Worm (Caenorhabditis elegans): ENCODE data around the gene F38B6.6.
A peak's percentile ranks its signal among the peaks of the same experiment; 100 is the strongest.

The F38B6.6 gene

DNA sequence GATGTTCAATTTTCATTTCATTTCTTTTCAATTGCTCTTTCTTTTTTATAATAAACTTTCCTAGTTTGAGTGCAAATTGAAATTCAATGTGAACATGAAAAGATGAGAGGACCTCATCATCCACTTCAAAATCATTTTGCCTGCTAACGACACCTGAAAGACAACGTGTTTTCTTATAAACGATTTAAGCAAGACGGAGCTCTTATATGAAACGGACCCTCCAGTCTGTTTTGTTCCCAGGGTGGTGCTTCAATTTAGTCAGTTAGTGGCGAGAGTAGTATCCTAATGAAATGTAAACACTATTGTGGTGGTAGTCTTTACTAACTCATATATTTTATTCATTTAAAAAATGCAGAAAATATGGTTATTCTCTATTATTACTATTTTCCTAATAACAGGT lies 19.4 kb upstream of the F38B6.6 start, which contains the start of gene acr-3:
acr-3 (plus strand) TSS at position 301 of the 400 bp plus-strand sequence.
- TF ChIP-seq fkh-8 (tag; optimal IDR thresholded peaks at IDR 0.05) (no peak), zip-4 (GFP tag; optimal IDR thresholded peaks at IDR 0.05) (no peak), unc-98 (GFP tag; IDR thresholded peaks at IDR 0.05) (no peak), lin-14 (GFP tag; optimal IDR thresholded peaks at IDR 0.05) (no peak)

DNA sequence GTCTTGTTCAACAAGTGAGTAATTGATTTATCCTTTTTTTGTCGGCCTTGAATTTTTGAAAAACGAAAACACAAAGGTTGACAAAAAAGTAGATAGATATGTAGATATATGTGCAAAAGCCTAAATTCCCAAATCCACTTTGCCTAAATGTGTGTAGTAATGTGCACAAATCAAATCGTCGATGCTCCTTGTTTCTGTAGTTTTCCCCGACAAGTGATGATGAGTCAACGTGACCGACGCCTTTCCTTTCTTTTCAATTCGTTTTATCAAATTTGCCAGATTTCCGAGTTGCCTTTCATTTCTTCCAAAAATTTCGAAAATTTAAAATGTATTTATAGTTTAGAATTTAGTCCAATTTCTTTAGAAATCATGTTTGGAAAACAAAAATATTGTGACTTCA lies 15.3 kb upstream of the F38B6.6 start:
- TF ChIP-seq nhr-237 (tag; optimal IDR thresholded peaks at IDR 0.05) (no peak), lin-14 (GFP tag; optimal IDR thresholded peaks at IDR 0.05) (peak; percentile 58), fkh-10 (GFP tag; optimal IDR thresholded peaks at IDR 0.05) (peak; percentile 93), pag-3 (tag; optimal IDR thresholded peaks at IDR 0.05; ENCODE audit: borderline replicate concordance, insufficient read depth) (no peak)

DNA sequence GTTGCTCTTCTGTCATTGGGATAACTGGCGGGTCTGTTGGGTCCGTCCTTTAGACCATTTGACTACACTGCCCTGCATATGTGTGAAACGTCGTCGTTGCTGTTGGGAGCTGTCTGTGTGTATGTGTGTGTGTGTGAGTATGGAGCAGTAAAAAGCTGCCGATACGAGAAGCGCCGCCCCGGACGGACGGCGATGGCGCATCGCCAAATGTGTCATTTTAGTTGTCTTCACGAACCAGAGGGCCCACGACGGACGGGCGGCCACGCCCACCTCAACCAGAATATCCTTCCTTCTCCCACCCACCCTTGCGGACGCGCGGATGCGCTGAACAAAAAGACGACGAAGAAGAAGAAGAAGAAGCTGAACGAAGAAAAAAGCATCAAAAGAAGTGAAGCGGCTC lies 12.4 kb upstream of the F38B6.6 start, which contains the start of gene acr-2:
acr-2 (plus strand) TSS at position 301 of the 400 bp plus-strand sequence.
- TF ChIP-seq fkh-10 (GFP tag; optimal IDR thresholded peaks at IDR 0.05) (no peak), nhr-71 (tag; optimal IDR thresholded peaks at IDR 0.05) (no peak), hlh-17 (GFP tag; optimal IDR thresholded peaks at IDR 0.05; ENCODE audit: borderline replicate concordance) (no peak), fkh-8 (tag; optimal IDR thresholded peaks at IDR 0.05) (no peak), ceh-82 (tag; optimal IDR thresholded peaks at IDR 0.05) (peak in 1 of 3 experiments; percentile 1), lir-3 (tag; optimal IDR thresholded peaks at IDR 0.05; ENCODE audit: poor library complexity) (no peak), fkh-4 (tag; optimal IDR thresholded peaks at IDR 0.05; ENCODE audit: borderline replicate concordance) (no peak), lin-14 (GFP tag; optimal IDR thresholded peaks at IDR 0.05) (peak; percentile 39), ceh-63 (GFP tag; optimal IDR thresholded peaks at IDR 0.05) (peak; percentile 35), egl-27 (tag; optimal IDR thresholded peaks at IDR 0.05) (no peak), mab-9 (GFP tag; IDR thresholded peaks at IDR 0.05) (0 out of 2 replicates have a peak, but pooled peaks have one; percentile 15), ceh-88 (GFP tag; IDR thresholded peaks at IDR 0.05) (no peak), pqm-1 (tag; optimal IDR thresholded peaks at IDR 0.05) (no peak), nhr-77 (tag; optimal IDR thresholded peaks at IDR 0.05) (no peak)

DNA sequence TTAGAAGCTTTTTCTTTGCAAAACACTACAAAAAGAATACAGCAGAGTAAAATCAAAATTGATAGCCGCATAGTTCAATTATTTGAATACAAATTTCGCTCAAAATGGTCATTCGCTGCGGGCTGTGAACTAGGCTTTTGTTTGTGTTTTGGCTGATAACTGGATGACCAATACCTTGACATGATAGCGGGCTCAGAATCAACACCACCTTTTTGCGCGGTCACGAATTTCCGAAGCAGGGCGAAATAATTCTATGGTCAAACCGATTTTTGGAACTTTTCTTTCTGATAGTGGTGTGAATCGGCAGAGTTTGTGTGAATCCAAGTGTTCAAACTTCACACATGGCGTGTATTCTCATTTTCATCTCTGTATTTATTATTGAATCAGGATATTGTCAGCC lies 8.4 kb upstream of the F38B6.6 start, which contains the start of the genes F38B6.7 and F38B6.2:
F38B6.7 (minus strand) TSS at position 101 of the 400 bp plus-strand sequence.
F38B6.2 (plus strand) TSS at position 267 of the 400 bp plus-strand sequence.
- TF ChIP-seq lin-15B (tag; optimal IDR thresholded peaks at IDR 0.05) (no peak), zag-1 (tag; optimal IDR thresholded peaks at IDR 0.05) (no peak), tlp-1 (tag; optimal IDR thresholded peaks at IDR 0.05) (no peak), isw-1 (GFP tag; IDR thresholded peaks at IDR 0.05) (no peak), pag-3 (tag; optimal IDR thresholded peaks at IDR 0.05; ENCODE audit: borderline replicate concordance, insufficient read depth) (no peak), lin-13 (GFP tag; optimal IDR thresholded peaks at IDR 0.05) (no peak), nhr-77 (tag; optimal IDR thresholded peaks at IDR 0.05) (no peak), ceh-90 (tag; optimal IDR thresholded peaks at IDR 0.05) (no peak), lir-3 (tag; optimal IDR thresholded peaks at IDR 0.05; ENCODE audit: poor library complexity) (no peak), pqm-1 (tag; optimal IDR thresholded peaks at IDR 0.05) (no peak)

DNA sequence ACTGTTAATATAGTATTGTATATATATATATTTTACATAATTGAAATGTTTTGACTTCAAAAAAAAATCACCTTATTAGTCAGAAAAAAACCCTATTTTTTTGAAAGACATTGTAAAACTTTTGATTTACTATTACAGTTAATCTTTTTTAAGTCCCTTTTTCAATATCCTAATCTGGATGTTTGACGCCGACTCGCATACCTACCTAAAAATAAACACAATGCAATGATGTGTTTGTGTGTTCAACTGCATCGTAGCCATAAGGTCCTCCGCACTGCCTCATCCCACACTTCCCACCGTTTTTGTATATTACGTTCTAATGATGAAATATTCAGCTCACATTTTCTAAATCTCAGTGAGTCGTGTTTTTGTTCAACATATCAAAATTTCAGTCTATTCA lies 3.4 kb upstream of the F38B6.6 start, which contains the start of gene F38B6.3:
F38B6.3 (plus strand) TSS at position 301 of the 400 bp plus-strand sequence.
- TF ChIP-seq nhr-12 (tag; optimal IDR thresholded peaks at IDR 0.05): no peak
- no peak for TF ChIP-seq unc-130 (tag; optimal IDR thresholded peaks at IDR 0.05)

DNA sequence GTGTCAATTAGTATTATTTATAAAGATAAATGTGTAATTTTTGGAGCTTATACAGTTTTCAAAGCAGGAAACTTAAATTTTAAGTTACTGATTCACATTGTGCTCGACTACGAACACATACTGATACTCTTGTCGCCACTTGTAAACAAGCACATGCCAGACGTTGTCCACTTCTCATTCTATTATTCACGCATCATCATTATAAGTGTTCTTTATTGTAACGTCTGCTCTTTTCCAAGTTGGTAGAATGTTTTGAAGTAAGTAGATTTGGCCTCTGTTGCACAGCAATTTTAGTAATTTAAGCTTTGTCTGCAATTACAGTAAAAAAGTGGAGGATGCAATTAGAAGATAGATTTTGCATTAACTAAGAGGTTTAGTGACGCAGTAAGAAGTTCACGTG lies 3.0 kb upstream of the F38B6.6 start:
- no peak for TF ChIP-seq egl-27 (tag; optimal IDR thresholded peaks at IDR 0.05)
- TF ChIP-seq C04F5.9 (tag; optimal IDR thresholded peaks at IDR 0.05): no peak
- no peak for TF ChIP-seq nhr-84 (tag; optimal IDR thresholded peaks at IDR 0.05)
- no peak for TF ChIP-seq ceh-63 (GFP tag; optimal IDR thresholded peaks at IDR 0.05)
- no peak for TF ChIP-seq egl-13 (tag; optimal IDR thresholded peaks at IDR 0.05)
- TF ChIP-seq nhr-90 (tag; optimal IDR thresholded peaks at IDR 0.05; ENCODE audit: poor library complexity): no peak
- no peak for TF ChIP-seq unc-98 (GFP tag; IDR thresholded peaks at IDR 0.05)
- no peak for TF ChIP-seq alr-1 (tag; optimal IDR thresholded peaks at IDR 0.05; ENCODE audit: borderline replicate concordance)
- TF ChIP-seq rnt-1 (tag; optimal IDR thresholded peaks at IDR 0.05): no peak

All from whole organism, L1 larva.